Worm (Caenorhabditis elegans) whole organism, L4/young adult: Measurements from ENCODE around the gene swip-10.

Experiments
- W03F9.2 ChIP-seq: fragments of 150-350 bp; optimal IDR thresholded peaks from 2 replicates; lab custom pipeline; 2014; ENCODE audit warnings: missing biosample characterization, missing genetic modification characterization
- dao-5 ChIP-seq: sonication (generic microtip); optimal IDR thresholded peaks from 2 replicates; lab custom pipeline; 2016; ENCODE audit warnings: missing genotype, missing genetic modification characterization, moderate library complexity, missing compliant biosample characterization
- him-1 ChIP-seq: sonication (generic microtip); optimal IDR thresholded peaks from 2 replicates; lab custom pipeline; 2016; ENCODE audit warnings: missing genotype, missing genetic modification reagents, missing genetic modification characterization, missing compliant biosample characterization

DNA sequence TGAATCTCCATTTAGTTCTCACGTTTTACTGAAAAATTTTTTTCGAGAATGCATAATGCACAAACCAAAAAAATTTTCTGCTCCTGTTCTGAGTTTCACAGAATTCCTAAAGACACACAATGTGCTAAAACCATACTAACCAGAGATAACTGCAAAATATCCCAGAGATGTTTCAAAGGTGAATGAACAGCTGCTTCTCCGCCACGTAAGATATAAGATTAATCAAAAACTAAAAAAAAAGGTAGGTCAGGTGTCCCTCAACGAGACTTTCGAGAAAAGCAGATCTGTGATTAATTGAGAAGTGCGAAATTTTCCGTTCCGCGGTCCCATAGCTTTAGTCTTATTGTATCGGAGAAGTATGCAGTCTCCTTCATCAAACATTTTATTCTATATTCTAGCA, 46.7 kb upstream of the swip-10 start, which contains the start of gene F48B9.3:
- TF ChIP-seq him-1, result no peak
- no peak for TF ChIP-seq W03F9.2 (tag; lab: Kevin White, UChicago)
- TF ChIP-seq dao-5 (tag; lab: Kevin White, UChicago), result no peak
